Fruit fly (Drosophila melanogaster): ENCODE results near the gene GstZ2.
A peak's percentile ranks its signal among the peaks of the same experiment; 100 is the strongest.

GstZ2 gene

DNA sequence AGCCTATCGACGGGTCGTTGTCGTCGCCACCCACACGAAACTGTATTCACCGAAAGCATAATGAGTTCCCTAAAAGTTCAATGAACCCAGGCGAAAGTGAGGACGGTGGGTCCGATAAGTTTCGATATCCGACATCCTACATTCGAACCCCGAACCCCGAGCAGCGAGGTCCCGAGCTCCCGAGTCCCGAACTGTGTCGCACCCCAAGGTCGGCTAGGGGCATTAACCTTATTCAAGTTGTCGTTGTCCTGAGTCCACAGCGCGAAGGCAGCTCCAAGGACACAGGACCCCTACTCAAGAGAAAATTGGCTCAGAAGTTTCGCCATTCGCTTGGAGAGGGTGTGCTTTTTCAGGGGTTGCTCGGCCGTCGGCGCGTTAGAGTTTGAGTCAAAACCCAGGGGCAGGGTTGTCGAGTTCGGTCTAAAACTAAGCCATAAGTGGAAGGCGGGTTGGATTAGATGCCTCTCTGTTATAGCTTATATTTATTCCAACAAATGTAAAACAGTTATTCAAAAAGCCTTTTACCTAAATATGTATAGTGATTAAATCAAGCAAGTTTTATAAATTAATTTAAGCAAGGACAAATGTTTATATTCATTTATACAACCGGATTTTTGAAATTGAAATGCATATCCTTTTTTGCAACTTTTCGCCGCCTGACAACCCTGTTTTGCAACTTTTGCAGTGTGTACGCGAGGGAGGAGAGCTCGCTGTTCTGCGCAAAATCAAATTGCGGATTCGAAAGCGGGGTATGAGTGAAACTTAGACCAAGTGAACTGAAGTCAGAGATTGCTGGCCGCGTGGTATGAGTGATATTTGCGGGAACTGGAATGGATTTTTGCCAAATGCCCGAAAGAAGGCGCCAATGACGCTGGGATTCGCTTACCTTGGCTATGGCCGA is 817 bp downstream of the GstZ2 start (continued):
- TF ChIP-seq Usf (GFP tag; optimal IDR thresholded peaks at IDR 0.05) (peak; percentile 3), CG4360 (GFP tag; IDR thresholded peaks at IDR 0.05) (no peak), E2f2 (GFP tag; IDR thresholded peaks at IDR 0.05) (peak; percentile 44), CG4820 (GFP tag; optimal IDR thresholded peaks at IDR 0.05) (peak; percentile 30), CHES-1-like (GFP tag; optimal IDR thresholded peaks at IDR 0.05) (no peak), CG8089 (GFP tag; optimal IDR thresholded peaks at IDR 0.05) (no peak), CG8290 (GFP tag; optimal IDR thresholded peaks at IDR 0.05) (no peak), CG8290 (tag; optimal IDR thresholded peaks at IDR 0.05) (peak in 1 of 2 experiments; percentile 42), CG3847 (GFP tag; IDR thresholded peaks at IDR 0.05) (peak; percentile 58; the same call in 1 of the 2 replicates), CG8944 (GFP tag; optimal IDR thresholded peaks at IDR 0.05) (no peak), wor (GFP tag; IDR thresholded peaks at IDR 0.05) (peak; percentile 31; the same call in 1 of the 2 replicates), Atf-2 (GFP tag; optimal IDR thresholded peaks at IDR 0.05) (peak; percentile 8), bab2 (GFP tag; optimal IDR thresholded peaks at IDR 0.05) (peak; percentile 58), CG6791 (GFP tag; IDR thresholded peaks at IDR 0.05; ENCODE audit: partially characterized antibody) (no peak), Atf3 (GFP tag; optimal IDR thresholded peaks at IDR 0.05) (no peak), cad (GFP tag; optimal IDR thresholded peaks at IDR 0.05) (no peak), Jarid2 (GFP tag; optimal IDR thresholded peaks at IDR 0.05) (no peak), CG7987 (GFP tag; optimal IDR thresholded peaks at IDR 0.05) (peak; percentile 1), al (GFP tag; IDR thresholded peaks at IDR 0.05) (0 out of 2 replicates have a peak, but pooled peaks have one; percentile 27), Bteb2 (GFP tag; optimal IDR thresholded peaks at IDR 0.05) (peak; percentile 55), CG13296 (GFP tag; optimal IDR thresholded peaks at IDR 0.05) (peak; percentile 84), Kr (GFP tag; optimal IDR thresholded peaks at IDR 0.05) (no peak), Sry-δ (GFP tag; optimal IDR thresholded peaks at IDR 0.05) (no peak), gro (GFP tag; optimal IDR thresholded peaks at IDR 0.05) (peak; percentile 1), mam (GFP tag; optimal IDR thresholded peaks at IDR 0.05) (peak; percentile 50), inv (GFP tag; IDR thresholded peaks at IDR 0.05; ENCODE audit: partially characterized antibody) (no peak), Sry-β (GFP tag; optimal IDR thresholded peaks at IDR 0.05) (no peak), CG9932 (GFP tag; IDR thresholded peaks at IDR 0.05) (peak; percentile 65), zen (tag; optimal IDR thresholded peaks at IDR 0.05) (no peak), CG10267 (tag; optimal IDR thresholded peaks at IDR 0.05) (peak; percentile 42), zen2 (GFP tag; IDR thresholded peaks at IDR 0.05; ENCODE audit: partially characterized antibody) (no peak), H15 (GFP tag; IDR thresholded peaks at IDR 0.05) (no peak), Hr39 (optimal IDR thresholded peaks at IDR 0.05) (no peak), trh (GFP tag; optimal IDR thresholded peaks at IDR 0.05) (no peak), chm (GFP tag; IDR thresholded peaks at IDR 0.05) (peak; percentile 37; the same call in 1 of the 2 replicates), CG17802 (tag; optimal IDR thresholded peaks at IDR 0.05) (no peak), twi (tag; optimal IDR thresholded peaks at IDR 0.05) (peak; percentile 6), CG10654 (GFP tag; optimal IDR thresholded peaks at IDR 0.05) (peak; percentile 35), CG12299 (tag; optimal IDR thresholded peaks at IDR 0.05) (peak; percentile 80), Mrtf (GFP tag; IDR thresholded peaks at IDR 0.05) (peak; percentile 46; the same call in 1 of the 3 replicates), CG1233 (GFP tag; optimal IDR thresholded peaks at IDR 0.05) (peak; percentile 62), mld (GFP tag; IDR thresholded peaks at IDR 0.05; ENCODE audit: partially characterized antibody) (no peak), CG3726 (GFP tag; IDR thresholded peaks at IDR 0.05) (no peak), Med (GFP tag) (peak; percentile 88), bsh (GFP tag; optimal IDR thresholded peaks at IDR 0.05) (peak in 1 of 2 experiments; percentile 59), sna (GFP tag; IDR thresholded peaks at IDR 0.05; ENCODE audit: partially characterized antibody) (no peak), sr (GFP tag; IDR thresholded peaks at IDR 0.05) (no peak), CG11456 (GFP tag; IDR thresholded peaks at IDR 0.05) (no peak), CG9609 (GFP tag; optimal IDR thresholded peaks at IDR 0.05) (no peak), CG12071 (GFP tag; optimal IDR thresholded peaks at IDR 0.05) (peak; percentile 51)
